Worm (Caenorhabditis elegans): ENCODE measurements around the gene Y50E8A.12.

DNA sequence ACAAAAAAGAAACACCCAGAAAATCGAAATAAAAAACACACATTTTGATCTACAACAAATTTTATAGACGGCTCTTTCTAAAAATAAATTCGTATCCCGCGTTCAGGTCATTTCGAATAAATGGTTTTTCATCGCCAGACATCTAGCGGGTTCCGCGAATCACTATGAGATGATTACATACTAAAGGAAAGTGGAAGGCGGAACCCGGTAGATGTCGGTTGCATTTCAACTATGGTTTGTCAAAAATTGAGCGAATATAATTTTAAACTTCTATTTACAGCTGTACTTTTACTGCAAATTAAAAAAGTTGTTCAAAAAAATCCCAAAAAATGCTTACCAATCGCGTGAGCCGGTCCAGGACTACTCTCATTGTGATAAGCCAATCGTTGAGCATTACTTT is 13.9 kb upstream of the Y50E8A.12 start:
- TF ChIP-seq flt-1 (GFP tag; IDR thresholded peaks at IDR 0.05): no peak
- no peak for TF ChIP-seq cog-1 (tag; optimal IDR thresholded peaks at IDR 0.05)
- no peak for TF ChIP-seq ref-1 (GFP tag; conservative IDR thresholded peaks at IDR 0.05)
- TF ChIP-seq med-1 (GFP tag; optimal IDR thresholded peaks at IDR 0.05; ENCODE audit: insufficient read depth): no peak

Measured in whole organism, midembryonic.